Worm (Caenorhabditis elegans) whole organism, late embryonic: Measurements from ENCODE around the gene abt-1.

ENCODE experiments used
- T23F11.4 ChIP-seq: fragments of 200-800 bp; sonication (Bioruptor generic); optimal IDR thresholded peaks from 2 replicates; lab custom pipeline; 2018; ENCODE audit warnings: mild to moderate bottlenecking, missing genetic modification characterization, missing compliant biosample characterization
- ceh-30 ChIP-seq: fragments of 150-350 bp; optimal IDR thresholded peaks from 2 replicates; lab custom pipeline; 2014; ENCODE audit warnings: missing biosample characterization, missing genetic modification characterization
- dmd-4 ChIP-seq: sonication (generic microtip); optimal IDR thresholded peaks from 2 replicates; lab custom pipeline; 2016; ENCODE audit warnings: borderline replicate concordance, missing genetic modification characterization, missing compliant biosample characterization
- ets-4 ChIP-seq: sonication (generic microtip); optimal IDR thresholded peaks from 2 replicates; lab custom pipeline; 2016; ENCODE audit warnings: missing genetic modification characterization, missing compliant biosample characterization
- fkh-6 ChIP-seq: sonication (generic microtip); optimal IDR thresholded peaks from 2 replicates; lab custom pipeline; 2016; ENCODE audit warnings: missing genetic modification characterization, missing compliant biosample characterization
- hlh-30 ChIP-seq: sonication (generic microtip); optimal IDR thresholded peaks from 2 replicates; lab custom pipeline; 2017; ENCODE audit warnings: antibody characterized with exemption, missing genetic modification characterization, missing compliant biosample characterization; ENCODE audit not compliant: insufficient read depth
- lin-11 ChIP-seq: fragments of 200-800 bp; sonication (Bioruptor generic); optimal IDR thresholded peaks from 2 replicates; lab custom pipeline; 2018; ENCODE audit warnings: mild to moderate bottlenecking, missing genetic modification characterization, missing compliant biosample characterization
- nfya-1 ChIP-seq: sonication (generic microtip); optimal IDR thresholded peaks from 2 replicates; lab custom pipeline; 2017; ENCODE audit warnings: missing genetic modification characterization, mild to moderate bottlenecking, missing compliant biosample characterization, antibody characterized with exemption, moderate library complexity
- pha-4 ChIP-seq: fragments of 150-350 bp; optimal IDR thresholded peaks from 2 replicates; lab custom pipeline; 2018; ENCODE audit warnings: missing biosample characterization, missing genetic modification reagents, missing genetic modification characterization
- pqm-1 ChIP-seq: sonication (generic microtip); optimal IDR thresholded peaks from 2 replicates; lab custom pipeline; 2016; ENCODE audit warnings: missing genetic modification characterization, missing compliant biosample characterization
- ref-2 ChIP-seq: sonication (generic microtip); optimal IDR thresholded peaks from 2 replicates; lab custom pipeline; 2016; ENCODE audit warnings: missing genetic modification characterization, missing compliant biosample characterization
- tbx-7 ChIP-seq: sonication (generic microtip); optimal IDR thresholded peaks from 2 replicates; lab custom pipeline; 2016; ENCODE audit warnings: missing genotype, missing genetic modification characterization, missing compliant biosample characterization
- unc-86 ChIP-seq: sonication (generic microtip); optimal IDR thresholded peaks from 2 replicates; lab custom pipeline; 2016; ENCODE audit warnings: missing genetic modification characterization, missing compliant biosample characterization

- no peak for TF ChIP-seq hlh-30
- no peak for TF ChIP-seq fkh-6
- no peak for TF ChIP-seq T23F11.4
- no peak for TF ChIP-seq dmd-4
- TF ChIP-seq lin-11 (tag; lab: Kevin White, UChicago): no peak
- no peak for TF ChIP-seq ref-2 (tag; lab: Kevin White, UChicago)
- TF ChIP-seq ets-4 (tag; lab: Kevin White, UChicago): no peak
- TF ChIP-seq pha-4 (tag; lab: Kevin White, UChicago): no peak
- TF ChIP-seq pqm-1: no peak
- TF ChIP-seq ceh-30 (tag; lab: Kevin White, UChicago): no peak
- no peak for TF ChIP-seq nfya-1 (tag; lab: Kevin White, UChicago)
- no peak for TF ChIP-seq tbx-7
- no peak for TF ChIP-seq unc-86 (tag; lab: Kevin White, UChicago)
Observed at ce11 chrIV:10164086-10164485, 50.6 kb downstream of the abt-1 start.
